Fruit fly (Drosophila melanogaster) whole organism, adult: ENCODE measurements around the gene InR.

Experiments used
- CG12768 ChIP-seq: fragments of 200-800 bp; sonication (Bioruptor generic); optimal IDR thresholded peaks from 2 replicates; lab custom pipeline; 2017; ENCODE audit warnings: missing biosample characterization, missing genetic modification characterization, mild to moderate bottlenecking, moderate library complexity, missing genetic modification reagents
- CG5204 ChIP-seq: fragments of 200-800 bp; sonication (Bioruptor generic); optimal IDR thresholded peaks from 2 replicates; lab custom pipeline; 2016; ENCODE audit warnings: missing biosample characterization, missing genetic modification characterization
- Mnt ChIP-seq: fragments of 200-800 bp; sonication (Bioruptor generic); optimal IDR thresholded peaks from 2 replicates; lab custom pipeline; 2016; ENCODE audit warnings: missing biosample characterization, mild to moderate bottlenecking, missing genetic modification characterization
- cic ChIP-seq: fragments of 200-800 bp; sonication (Bioruptor generic); optimal IDR thresholded peaks from 2 replicates; lab custom pipeline; 2017; ENCODE audit warnings: missing biosample characterization, mild to moderate bottlenecking, missing genetic modification characterization, moderate library complexity
- toe ChIP-seq: fragments of 200-800 bp; sonication (Bioruptor generic); optimal IDR thresholded peaks from 2 replicates; lab custom pipeline; 2016; ENCODE audit warnings: missing biosample characterization, missing genetic modification characterization

DNA sequence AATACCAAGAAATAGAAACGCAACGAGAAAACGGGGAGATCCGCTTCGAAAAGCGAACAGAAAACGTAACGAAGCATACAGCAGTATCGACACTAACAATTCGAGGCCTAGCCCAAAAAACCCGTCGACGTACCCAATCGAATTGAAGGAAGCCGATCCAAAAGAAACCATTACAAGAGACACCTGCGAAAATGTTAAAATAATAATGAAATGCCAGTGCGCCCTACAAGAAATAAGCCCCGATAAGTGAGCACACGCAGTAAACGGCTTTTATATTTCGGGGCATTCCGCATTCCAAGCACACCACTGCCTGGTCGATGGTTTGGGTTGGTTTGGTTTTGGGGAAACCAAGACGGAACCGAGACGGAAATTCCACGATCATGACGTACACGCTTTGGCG, 32.8 kb downstream of the InR start:
- TF ChIP-seq CG5204 (GFP tag; lab: Kevin White, UChicago) (no peak), CG12768 (GFP tag; lab: Kevin White, UChicago) (no peak), toe (no peak), cic (no peak), Mnt (GFP tag; lab: Kevin White, UChicago) (no peak)
